Worm (Caenorhabditis elegans): ENCODE measurements around the gene sri-30.

ce11 chrII:3038453-3038909 is 7.5 kb upstream of the sri-30 start, which contains the start of the genes B0454.26 and B0454.5:
- no peak for TF ChIP-seq ceh-82 (tag; optimal IDR thresholded peaks at IDR 0.05)
- no peak for TF ChIP-seq egl-27 (tag; optimal IDR thresholded peaks at IDR 0.05)
- no peak for TF ChIP-seq nhr-25 (tag; optimal IDR thresholded peaks at IDR 0.05)
- TF ChIP-seq ama-1 (optimal IDR thresholded peaks at IDR 0.05): no peak
- no peak for TF ChIP-seq elt-3 (tag; optimal IDR thresholded peaks at IDR 0.05)
- no peak for TF ChIP-seq ztf-11 (tag; optimal IDR thresholded peaks at IDR 0.05)
- no peak for TF ChIP-seq sem-4 (tag; optimal IDR thresholded peaks at IDR 0.05)
- no peak for TF ChIP-seq ZK546.5 (tag; optimal IDR thresholded peaks at IDR 0.05)
- TF ChIP-seq snpc-4 (tag; optimal IDR thresholded peaks at IDR 0.05): no peak
- TF ChIP-seq nhr-6 (tag; optimal IDR thresholded peaks at IDR 0.05): no peak
- no peak for TF ChIP-seq nhr-12 (tag; optimal IDR thresholded peaks at IDR 0.05)
- no peak for TF ChIP-seq elt-1 (tag; optimal IDR thresholded peaks at IDR 0.05)

Measured in whole organism, L2 larva.